Fruit fly (Drosophila melanogaster): Measurements from ENCODE around the gene Hesr.

The Hesr gene

dm6 chrX:18208079-18208865, 3.3 kb upstream of the Hesr start:
- no peak for TF ChIP-seq toe (GFP tag; optimal IDR thresholded peaks at IDR 0.05)
- TF ChIP-seq pad (GFP tag; optimal IDR thresholded peaks at IDR 0.05), result no peak
- no peak for TF ChIP-seq CG7101 (tag; optimal IDR thresholded peaks at IDR 0.05)
- no peak for TF ChIP-seq kay (GFP tag; ENCODE audit: borderline replicate concordance)
- TF ChIP-seq cnc (optimal IDR thresholded peaks at IDR 0.05), result no peak
- no peak for TF ChIP-seq Crg-1 (GFP tag; optimal IDR thresholded peaks at IDR 0.05)
- no peak for TF ChIP-seq Mnt (GFP tag; optimal IDR thresholded peaks at IDR 0.05)
- no peak for TF ChIP-seq CG11617 (GFP tag; optimal IDR thresholded peaks at IDR 0.05)
- no peak for TF ChIP-seq tj (GFP tag; optimal IDR thresholded peaks at IDR 0.05)
- TF ChIP-seq Clk (GFP tag; optimal IDR thresholded peaks at IDR 0.05), result no peak
- no peak for TF ChIP-seq CG33017 (tag; optimal IDR thresholded peaks at IDR 0.05)
- no peak for TF ChIP-seq CG5204 (GFP tag; optimal IDR thresholded peaks at IDR 0.05)
- TF ChIP-seq CG7045 (GFP tag; optimal IDR thresholded peaks at IDR 0.05), result no peak
- no peak for TF ChIP-seq CG14711 (tag; optimal IDR thresholded peaks at IDR 0.05)
- no peak for TF ChIP-seq Hr96 (GFP tag; optimal IDR thresholded peaks at IDR 0.05)
- no peak for TF ChIP-seq bab1 (GFP tag; optimal IDR thresholded peaks at IDR 0.05)
- TF ChIP-seq cic (GFP tag; optimal IDR thresholded peaks at IDR 0.05), result no peak
- no peak for TF ChIP-seq ovo (GFP tag; optimal IDR thresholded peaks at IDR 0.05)

dm6 chrX:18207533-18207932, 2.6 kb upstream of the Hesr start:
- TF ChIP-seq toe (GFP tag; optimal IDR thresholded peaks at IDR 0.05) (no peak), cnc (optimal IDR thresholded peaks at IDR 0.05) (no peak), bab1 (GFP tag; optimal IDR thresholded peaks at IDR 0.05) (no peak), CG1620 (GFP tag; optimal IDR thresholded peaks at IDR 0.05) (no peak), Crg-1 (GFP tag; optimal IDR thresholded peaks at IDR 0.05) (no peak), pad (GFP tag; optimal IDR thresholded peaks at IDR 0.05) (no peak), tj (GFP tag; optimal IDR thresholded peaks at IDR 0.05) (no peak), cic (GFP tag; optimal IDR thresholded peaks at IDR 0.05) (no peak), CG11617 (GFP tag; optimal IDR thresholded peaks at IDR 0.05) (no peak), CG14711 (tag; optimal IDR thresholded peaks at IDR 0.05) (no peak), Hr96 (GFP tag; optimal IDR thresholded peaks at IDR 0.05) (no peak), Clk (GFP tag; optimal IDR thresholded peaks at IDR 0.05) (no peak), CG5204 (GFP tag; optimal IDR thresholded peaks at IDR 0.05) (no peak), CG12768 (GFP tag; optimal IDR thresholded peaks at IDR 0.05) (no peak)

dm6 chrX:18197642-18198041, 7.3 kb downstream of the Hesr start:
- no peak for TF ChIP-seq CG7045 (GFP tag; optimal IDR thresholded peaks at IDR 0.05)
- no peak for TF ChIP-seq Mnt (GFP tag; optimal IDR thresholded peaks at IDR 0.05)
- TF ChIP-seq toe (GFP tag; optimal IDR thresholded peaks at IDR 0.05), result no peak
- no peak for TF ChIP-seq cic (GFP tag; optimal IDR thresholded peaks at IDR 0.05)
- no peak for TF ChIP-seq bab1 (GFP tag; optimal IDR thresholded peaks at IDR 0.05)
- TF ChIP-seq CG1620 (GFP tag; optimal IDR thresholded peaks at IDR 0.05), result no peak
- no peak for TF ChIP-seq cnc (optimal IDR thresholded peaks at IDR 0.05)
- no peak for TF ChIP-seq Crg-1 (GFP tag; optimal IDR thresholded peaks at IDR 0.05)
- TF ChIP-seq tj (GFP tag; optimal IDR thresholded peaks at IDR 0.05), result no peak
- no peak for TF ChIP-seq ovo (GFP tag; optimal IDR thresholded peaks at IDR 0.05)
- no peak for TF ChIP-seq CG14711 (tag; optimal IDR thresholded peaks at IDR 0.05)
- no peak for TF ChIP-seq Clk (GFP tag; optimal IDR thresholded peaks at IDR 0.05)
- TF ChIP-seq Hr96 (GFP tag; optimal IDR thresholded peaks at IDR 0.05), result no peak
- no peak for TF ChIP-seq pad (GFP tag; optimal IDR thresholded peaks at IDR 0.05)
- no peak for TF ChIP-seq CG33017 (tag; optimal IDR thresholded peaks at IDR 0.05)
- no peak for TF ChIP-seq CG5204 (GFP tag; optimal IDR thresholded peaks at IDR 0.05)
- no peak for TF ChIP-seq CG7101 (tag; optimal IDR thresholded peaks at IDR 0.05)
- no peak for TF ChIP-seq kay (GFP tag; ENCODE audit: borderline replicate concordance)

DNA sequence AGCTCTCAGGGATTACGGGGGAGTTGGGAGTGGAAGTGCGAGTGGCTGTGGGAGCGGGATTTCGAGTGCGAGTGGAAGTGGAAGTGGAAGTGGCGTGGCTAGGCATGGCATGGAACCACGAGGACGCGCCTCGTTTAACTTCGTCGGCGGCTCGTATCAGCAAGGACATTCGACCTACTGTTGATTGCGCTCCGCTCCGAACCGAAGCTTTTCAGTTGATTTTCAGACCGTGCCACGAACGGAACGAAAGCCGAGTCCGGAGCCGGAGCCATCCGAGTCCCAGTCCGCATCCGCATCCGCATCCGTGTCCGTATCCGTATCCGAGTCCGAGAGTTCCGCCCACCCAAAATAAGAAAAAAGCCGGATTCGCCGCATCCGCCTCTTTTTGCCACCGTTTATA, 19.0 kb downstream of the Hesr start:
- TF ChIP-seq pad (GFP tag; optimal IDR thresholded peaks at IDR 0.05) (no peak), CG1620 (GFP tag; optimal IDR thresholded peaks at IDR 0.05) (no peak), kay (GFP tag; ENCODE audit: borderline replicate concordance) (no peak), Clk (GFP tag; optimal IDR thresholded peaks at IDR 0.05) (no peak)

DNA sequence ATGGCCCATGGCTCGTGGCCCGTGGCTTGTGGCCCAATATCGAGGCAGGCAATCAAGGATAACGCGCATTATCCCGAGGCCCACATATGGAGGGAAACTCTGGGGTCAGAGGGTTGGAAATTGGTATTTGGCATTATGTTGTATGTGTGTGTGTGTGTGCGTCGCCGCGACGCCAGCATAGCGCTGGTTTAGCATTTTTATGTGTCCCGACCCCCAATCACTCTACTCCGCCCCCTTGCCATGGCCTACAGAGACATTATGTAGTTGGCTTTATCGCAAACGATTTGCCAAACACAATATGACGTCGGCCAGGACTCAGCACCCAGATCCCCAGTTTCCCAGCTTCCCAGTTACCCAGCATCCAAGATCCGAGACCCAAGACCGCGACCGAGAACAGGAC, 23.8 kb downstream of the Hesr start:
- TF ChIP-seq CG5204 (GFP tag; optimal IDR thresholded peaks at IDR 0.05), result no peak
- TF ChIP-seq bab1 (GFP tag; optimal IDR thresholded peaks at IDR 0.05), result no peak
- no peak for TF ChIP-seq CG11617 (GFP tag; optimal IDR thresholded peaks at IDR 0.05)
- TF ChIP-seq Hr96 (GFP tag; optimal IDR thresholded peaks at IDR 0.05), result no peak
- no peak for TF ChIP-seq ovo (GFP tag; optimal IDR thresholded peaks at IDR 0.05)
- no peak for TF ChIP-seq CG7045 (GFP tag; optimal IDR thresholded peaks at IDR 0.05)
- TF ChIP-seq CG7101 (tag; optimal IDR thresholded peaks at IDR 0.05), result no peak
- TF ChIP-seq pad (GFP tag; optimal IDR thresholded peaks at IDR 0.05), result no peak
- no peak for TF ChIP-seq tj (GFP tag; optimal IDR thresholded peaks at IDR 0.05)
- no peak for TF ChIP-seq CG14711 (tag; optimal IDR thresholded peaks at IDR 0.05)
- no peak for TF ChIP-seq cic (GFP tag; optimal IDR thresholded peaks at IDR 0.05)
- no peak for TF ChIP-seq Clk (GFP tag; optimal IDR thresholded peaks at IDR 0.05)
- no peak for TF ChIP-seq Mnt (GFP tag; optimal IDR thresholded peaks at IDR 0.05)
- no peak for TF ChIP-seq CG12768 (GFP tag; optimal IDR thresholded peaks at IDR 0.05)

DNA sequence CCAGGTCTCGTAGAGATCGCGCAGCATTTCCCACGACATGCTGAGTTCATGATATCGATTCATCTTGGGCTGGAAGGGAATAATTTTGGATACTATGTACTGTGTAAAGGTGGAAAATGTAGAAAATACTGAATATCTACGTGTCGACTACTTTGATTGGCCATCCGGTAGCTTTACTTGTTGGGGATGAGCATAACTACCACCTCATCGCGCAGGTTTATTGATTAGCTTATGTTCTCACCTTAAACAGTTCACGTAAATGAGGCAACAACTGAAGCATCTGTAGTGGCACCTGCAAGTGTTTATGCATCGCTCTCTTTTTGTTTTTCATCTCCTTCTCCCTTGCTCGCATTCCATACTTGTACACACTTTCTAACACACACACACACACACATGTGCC, 25.6 kb downstream of the Hesr start, which contains the start of gene Andorra:
TSS of gene Andorra (minus strand) at position 101 of the 400 bp plus-strand sequence.
- TF ChIP-seq cnc (optimal IDR thresholded peaks at IDR 0.05) (no peak), cic (GFP tag; optimal IDR thresholded peaks at IDR 0.05) (no peak), CG12768 (GFP tag; optimal IDR thresholded peaks at IDR 0.05) (no peak), CG7101 (tag; optimal IDR thresholded peaks at IDR 0.05) (no peak), CG7045 (GFP tag; optimal IDR thresholded peaks at IDR 0.05) (no peak), Hr96 (GFP tag; optimal IDR thresholded peaks at IDR 0.05) (no peak), ovo (GFP tag; optimal IDR thresholded peaks at IDR 0.05) (no peak), bab1 (GFP tag; optimal IDR thresholded peaks at IDR 0.05) (no peak), CG33017 (tag; optimal IDR thresholded peaks at IDR 0.05) (no peak), Mnt (GFP tag; optimal IDR thresholded peaks at IDR 0.05) (no peak), CG5204 (GFP tag; optimal IDR thresholded peaks at IDR 0.05) (no peak), toe (GFP tag; optimal IDR thresholded peaks at IDR 0.05) (no peak), kay (GFP tag; ENCODE audit: borderline replicate concordance) (no peak), tj (GFP tag; optimal IDR thresholded peaks at IDR 0.05) (no peak), CG11617 (GFP tag; optimal IDR thresholded peaks at IDR 0.05) (no peak), CG1620 (GFP tag; optimal IDR thresholded peaks at IDR 0.05) (no peak), CG14711 (tag; optimal IDR thresholded peaks at IDR 0.05) (no peak), pad (GFP tag; optimal IDR thresholded peaks at IDR 0.05) (no peak), Crg-1 (GFP tag; optimal IDR thresholded peaks at IDR 0.05) (no peak), Clk (GFP tag; optimal IDR thresholded peaks at IDR 0.05) (no peak)
